Worm (Caenorhabditis elegans) whole organism, L1 larva: ENCODE results near the gene srd-42.

Experiments used
- C04F5.9 ChIP-seq: sonication (generic microtip); optimal IDR thresholded peaks from 2 replicates; lab custom pipeline; 2016; ENCODE audit warnings: missing genetic modification characterization, missing compliant biosample characterization
- C16A3.4 ChIP-seq: fragments of 150-350 bp; optimal IDR thresholded peaks from 2 replicates; lab custom pipeline; 2014; ENCODE audit warnings: missing biosample characterization, missing genetic modification characterization
- C34B4.2 ChIP-seq: sonication (generic microtip); optimal IDR thresholded peaks from 2 replicates; lab custom pipeline; 2017; ENCODE audit warnings: mild to moderate bottlenecking, missing genetic modification characterization, missing compliant biosample characterization
- aly-2 ChIP-seq: fragments of 150-350 bp; optimal IDR thresholded peaks from 2 replicates; lab custom pipeline; 2014; ENCODE audit warnings: missing biosample characterization, missing genetic modification characterization
- ama-1 ChIP-seq: fragments of 150-350 bp; optimal IDR thresholded peaks from 2 replicates; lab custom pipeline; 2014
- ceh-8 ChIP-seq: fragments of 200-800 bp; sonication (Bioruptor generic); optimal IDR thresholded peaks from 2 replicates; lab custom pipeline; 2018; ENCODE audit warnings: mild to moderate bottlenecking, missing genetic modification characterization, moderate library complexity, missing compliant biosample characterization
- ceh-90 ChIP-seq: sonication (generic microtip); optimal IDR thresholded peaks from 2 replicates; lab custom pipeline; 2016; ENCODE audit warnings: missing genetic modification characterization, missing compliant biosample characterization
- ces-1 ChIP-seq: fragments of 150-350 bp; optimal IDR thresholded peaks from 2 replicates; lab custom pipeline; 2014; ENCODE audit warnings: missing biosample characterization, missing genetic modification reagents, missing genetic modification characterization
- dpl-1 ChIP-seq, 3 experiments: fragments of 150-350 bp in 2 of 3; sonication (generic microtip) in 1 of 3; optimal IDR thresholded peaks; 2 replicates each; lab custom pipeline; 2014 to 2017; ENCODE audit warnings: missing biosample characterization in 3 of 3, missing genetic modification characterization in 3 of 3, missing genetic modification reagents in 3 of 3
- efl-1 ChIP-seq, 4 experiments: fragments of 150-350 bp; optimal IDR thresholded peaks in 3 of 4; peaks in 1 of 4; 1 replicate in 1 of 4; 2 replicates in 3 of 4; lab custom pipeline; 2014; ENCODE audit warnings: missing biosample characterization in 2 of 4, missing genetic modification characterization in 2 of 4, missing genetic modification reagents in 2 of 4
- efl-3 ChIP-seq: fragments of 200-800 bp; sonication (Bioruptor generic); optimal IDR thresholded peaks from 2 replicates; lab custom pipeline; 2018; ENCODE audit warnings: mild to moderate bottlenecking, missing genetic modification characterization, missing compliant biosample characterization
- egl-13 ChIP-seq: sonication (generic microtip); optimal IDR thresholded peaks from 2 replicates; lab custom pipeline; 2016; ENCODE audit warnings: missing genotype, missing genetic modification reagents, missing genetic modification characterization, missing compliant biosample characterization
- egl-27 ChIP-seq, 2 experiments: fragments of 150-350 bp in 1 of 2; sonication (generic microtip); optimal IDR thresholded peaks; 3 replicates each; lab custom pipeline; 2017 to 2018; ENCODE audit warnings: missing biosample characterization in 2 of 2, missing genetic modification characterization in 2 of 2, missing genetic modification reagents in 2 of 2
- elt-2 ChIP-seq: sonication (generic microtip); optimal IDR thresholded peaks from 2 replicates; lab custom pipeline; 2016; ENCODE audit warnings: missing genetic modification characterization, mild to moderate bottlenecking, inconsistent platforms, missing compliant biosample characterization, missing genetic modification reagents
- ets-5 ChIP-seq: fragments of 200-800 bp; sonication (Bioruptor generic); IDR thresholded peaks from 2 replicates; pipeline ENCODE4 v1.3.6; 2022; ENCODE audit warnings: missing genetic modification characterization, missing compliant biosample characterization
- fkh-10 ChIP-seq: sonication (generic microtip); optimal IDR thresholded peaks from 2 replicates; lab custom pipeline; 2017; ENCODE audit warnings: missing biosample characterization, missing genetic modification reagents, missing genetic modification characterization
- fkh-4 ChIP-seq: sonication (generic microtip); optimal IDR thresholded peaks from 2 replicates; lab custom pipeline; 2016; ENCODE audit warnings: missing compliant biosample characterization, missing genetic modification characterization, borderline replicate concordance
- fkh-8 ChIP-seq: sonication (generic microtip); optimal IDR thresholded peaks from 2 replicates; lab custom pipeline; 2016; ENCODE audit warnings: mild to moderate bottlenecking, missing genetic modification characterization, missing compliant biosample characterization
- fos-1 ChIP-seq: fragments of 150-350 bp; optimal IDR thresholded peaks from 2 replicates; lab custom pipeline; 2014; ENCODE audit warnings: missing biosample characterization, missing genetic modification characterization
- hpl-2 ChIP-seq: fragments of 150-350 bp; optimal IDR thresholded peaks from 2 replicates; lab custom pipeline; 2014; ENCODE audit warnings: missing biosample characterization, missing genetic modification reagents, missing genetic modification characterization
- isw-1 ChIP-seq: fragments of 200-800 bp; sonication (Bioruptor generic); IDR thresholded peaks from 2 replicates; pipeline ENCODE4 v1.3.6; 2022; ENCODE audit warnings: missing genetic modification characterization, missing compliant biosample characterization
- lin-15B ChIP-seq: fragments of 150-350 bp; sonication (generic microtip); optimal IDR thresholded peaks from 3 replicates; lab custom pipeline; 2014; ENCODE audit warnings: missing biosample characterization, missing genetic modification characterization
- lin-39 ChIP-seq: fragments of 150-350 bp; optimal IDR thresholded peaks from 2 replicates; lab custom pipeline; 2014; ENCODE audit warnings: missing biosample characterization, missing genetic modification reagents, missing genetic modification characterization
- mab-9 ChIP-seq: fragments of 200-800 bp; sonication (Bioruptor generic); IDR thresholded peaks from 2 replicates; pipeline ENCODE4 v1.3.6; 2022; ENCODE audit warnings: missing genetic modification reagents, missing genetic modification characterization, missing compliant biosample characterization
- mdl-1 ChIP-seq, 2 experiments: fragments of 150-350 bp; optimal IDR thresholded peaks; 2 replicates each; lab custom pipeline; 2014 to 2017; ENCODE audit warnings: missing biosample characterization in 2 of 2, missing genetic modification characterization in 2 of 2, inconsistent platforms in 1 of 2
- mef-2 ChIP-seq: fragments of 150-350 bp; optimal IDR thresholded peaks from 2 replicates; lab custom pipeline; 2014; ENCODE audit warnings: missing biosample characterization, missing genetic modification characterization
- mep-1 ChIP-seq: fragments of 150-350 bp; optimal IDR thresholded peaks from 2 replicates; lab custom pipeline; 2014; ENCODE audit warnings: missing biosample characterization, missing genetic modification characterization
- nhr-11 ChIP-seq: fragments of 150-350 bp; optimal IDR thresholded peaks from 2 replicates; lab custom pipeline; 2014; ENCODE audit warnings: missing biosample characterization, missing genetic modification characterization
- nhr-12 ChIP-seq: sonication (generic microtip); optimal IDR thresholded peaks from 2 replicates; lab custom pipeline; 2017; ENCODE audit warnings: missing biosample characterization, missing genetic modification characterization
- nhr-19 ChIP-seq: fragments of 200-800 bp; sonication (Bioruptor generic); conservative IDR thresholded peaks from 2 replicates; pipeline ENCODE4 v1.3.6; 2022; ENCODE audit warnings: missing genetic modification characterization, missing compliant biosample characterization
- nhr-20 ChIP-seq: sonication (generic microtip); optimal IDR thresholded peaks from 2 replicates; lab custom pipeline; 2016; ENCODE audit warnings: mild to moderate bottlenecking, missing genetic modification characterization, missing compliant biosample characterization
- nhr-237 ChIP-seq: fragments of 150-350 bp; optimal IDR thresholded peaks from 2 replicates; lab custom pipeline; 2014; ENCODE audit warnings: missing biosample characterization, missing genetic modification characterization
- nhr-28 ChIP-seq: fragments of 150-350 bp; optimal IDR thresholded peaks from 2 replicates; lab custom pipeline; 2014; ENCODE audit warnings: missing biosample characterization, missing genetic modification characterization
- nhr-47 ChIP-seq: sonication (generic microtip); optimal IDR thresholded peaks from 2 replicates; lab custom pipeline; 2016; ENCODE audit warnings: mild to moderate bottlenecking, missing genetic modification characterization, moderate library complexity, missing compliant biosample characterization
- nhr-76 ChIP-seq: sonication (generic microtip); optimal IDR thresholded peaks from 2 replicates; lab custom pipeline; 2017; ENCODE audit warnings: missing biosample characterization, missing genetic modification characterization
- nhr-77 ChIP-seq: fragments of 150-350 bp; optimal IDR thresholded peaks from 2 replicates; lab custom pipeline; 2014; ENCODE audit warnings: missing biosample characterization, missing genetic modification characterization
- nhr-84 ChIP-seq: sonication (generic microtip); optimal IDR thresholded peaks from 2 replicates; lab custom pipeline; 2017; ENCODE audit warnings: missing biosample characterization, missing genetic modification characterization
- nhr-85 ChIP-seq: sonication (generic microtip); peaks from one replicate; lab custom pipeline; 2016; ENCODE audit warnings: missing genetic modification characterization, inconsistent platforms, missing compliant biosample characterization
- nhr-90 ChIP-seq: sonication (generic microtip); optimal IDR thresholded peaks from 2 replicates; lab custom pipeline; 2016; ENCODE audit warnings: mild to moderate bottlenecking, missing genetic modification characterization, missing compliant biosample characterization; ENCODE audit not compliant: poor library complexity
- pqm-1 ChIP-seq: sonication (generic microtip); optimal IDR thresholded peaks from 3 replicates; lab custom pipeline; 2017; ENCODE audit warnings: missing biosample characterization, missing genetic modification characterization
- rnt-1 ChIP-seq: sonication (generic microtip); optimal IDR thresholded peaks from 2 replicates; lab custom pipeline; 2016; ENCODE audit warnings: mild to moderate bottlenecking, missing genetic modification characterization, moderate library complexity, missing compliant biosample characterization
- snpc-4 ChIP-seq: fragments of 150-350 bp; optimal IDR thresholded peaks from 2 replicates; lab custom pipeline; 2014; ENCODE audit warnings: missing biosample characterization, missing genetic modification characterization
- sox-4 ChIP-seq: sonication (generic microtip); optimal IDR thresholded peaks from 2 replicates; lab custom pipeline; 2016; ENCODE audit warnings: missing genetic modification characterization, missing compliant biosample characterization
- tbx-2 ChIP-seq: sonication (generic microtip); optimal IDR thresholded peaks from 2 replicates; lab custom pipeline; 2016; ENCODE audit warnings: missing genetic modification characterization, missing compliant biosample characterization
- tlp-1 ChIP-seq: fragments of 150-350 bp; optimal IDR thresholded peaks from 2 replicates; lab custom pipeline; 2014; ENCODE audit warnings: missing biosample characterization, missing genetic modification characterization
- unc-130 ChIP-seq: fragments of 150-350 bp; optimal IDR thresholded peaks from 2 replicates; lab custom pipeline; 2017; ENCODE audit warnings: missing biosample characterization, missing genetic modification characterization, inconsistent platforms
- unc-30 ChIP-seq: sonication (generic microtip); optimal IDR thresholded peaks from 2 replicates; lab custom pipeline; 2017; ENCODE audit warnings: missing biosample characterization, missing genetic modification characterization
- unc-62 ChIP-seq: fragments of 150-350 bp; optimal IDR thresholded peaks from 2 replicates; lab custom pipeline; 2014; ENCODE audit warnings: missing biosample characterization, missing genetic modification reagents, missing genetic modification characterization
- unc-98 ChIP-seq: fragments of 200-800 bp; sonication (Bioruptor generic); IDR thresholded peaks from 2 replicates; pipeline ENCODE4 v1.3.6; 2022; ENCODE audit warnings: missing genetic modification characterization, missing compliant biosample characterization

srd-42 gene

ce11 chrX:13349230-13350122, 46.2 kb upstream of the srd-42 start (continued):
- TF ChIP-seq elt-2 (tag; lab: Kevin White, UChicago) (peak; percentile 31), unc-130 (tag; lab: Kevin White, UChicago) (no peak), efl-1 (optimal IDR thresholded peaks at IDR 0.05; lab: Kevin White, UChicago) (no peak), efl-1 (GFP tag; optimal IDR thresholded peaks at IDR 0.05 in 1 of 2; lab: Kevin White, UChicago) (peak in 1 of 2 experiments; percentile 67), nhr-19 (GFP tag; lab: Robert Waterston, UW) (peak; percentile 59), aly-2 (tag; lab: Kevin White, UChicago) (peak; percentile 19), nhr-77 (tag; lab: Kevin White, UChicago) (no peak), nhr-85 (tag; lab: Kevin White, UChicago) (peak; percentile 23), C16A3.4 (tag; lab: Kevin White, UChicago) (peak; percentile 33), isw-1 (GFP tag; lab: Robert Waterston, UW) (no peak), egl-13 (tag; lab: Kevin White, UChicago) (no peak), nhr-47 (tag; lab: Kevin White, UChicago) (peak; percentile 66), ama-1 (lab: Kevin White, UChicago) (peak; percentile 85)

DNA sequence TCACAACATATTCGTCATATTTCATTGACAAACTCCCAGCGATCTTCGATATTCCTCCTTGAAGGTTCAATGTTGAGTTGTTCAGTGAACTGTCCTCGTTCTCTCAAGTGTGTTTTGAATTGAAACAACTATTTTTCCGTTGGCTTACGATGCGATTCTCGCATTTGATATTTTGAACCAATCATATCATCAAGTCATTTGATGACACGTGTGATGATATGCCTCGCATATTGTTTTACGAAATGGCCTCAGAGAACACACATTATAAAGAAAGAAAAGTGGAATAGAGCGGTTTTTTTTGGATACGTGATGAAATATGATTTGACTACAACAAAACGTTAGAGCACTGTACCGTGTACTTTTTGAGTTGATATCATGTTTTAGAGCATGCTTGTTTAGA, 45.2 kb upstream of the srd-42 start:
- TF ChIP-seq C16A3.4 (tag; lab: Kevin White, UChicago) (peak; percentile 64), lin-39 (tag; lab: Kevin White, UChicago) (no peak), hpl-2 (GFP tag; lab: Kevin White, UChicago) (no peak), mab-9 (GFP tag; lab: Robert Waterston, UW) (no peak), egl-27 (tag; optimal IDR thresholded peaks at IDR 0.05; lab: Kevin White, UChicago) (no peak), lin-15B (tag; lab: Kevin White, UChicago) (no peak), efl-3 (GFP tag; lab: Kevin White, UChicago) (no peak), unc-98 (GFP tag; lab: Robert Waterston, UW) (no peak), dpl-1 (GFP tag; optimal IDR thresholded peaks at IDR 0.05; lab: Kevin White, UChicago) (no peak), snpc-4 (tag; lab: Kevin White, UChicago) (no peak), nhr-85 (tag; lab: Kevin White, UChicago) (peak; percentile 91), sox-4 (tag; lab: Kevin White, UChicago) (no peak), ets-5 (GFP tag; lab: Robert Waterston, UW) (no peak), C04F5.9 (tag; lab: Kevin White, UChicago) (no peak), nhr-77 (tag; lab: Kevin White, UChicago) (no peak), fkh-4 (tag; lab: Kevin White, UChicago) (no peak), nhr-84 (tag; lab: Kevin White, UChicago) (no peak), nhr-76 (tag; lab: Kevin White, UChicago) (no peak), ceh-90 (tag; lab: Kevin White, UChicago) (no peak), tbx-2 (tag; lab: Kevin White, UChicago) (peak; percentile 82), fos-1 (tag; lab: Kevin White, UChicago) (no peak), nhr-28 (no peak), ceh-8 (GFP tag; lab: Kevin White, UChicago) (no peak), fkh-8 (tag; lab: Kevin White, UChicago) (no peak), mep-1 (no peak), elt-2 (tag; lab: Kevin White, UChicago) (peak; percentile 59), ama-1 (lab: Kevin White, UChicago) (no peak), pqm-1 (tag; lab: Kevin White, UChicago) (no peak), nhr-20 (peak; percentile 91), mef-2 (tag; lab: Kevin White, UChicago) (no peak), nhr-90 (tag; lab: Kevin White, UChicago) (peak; percentile 84), unc-30 (tag; lab: Kevin White, UChicago) (no peak), ces-1 (GFP tag; lab: Kevin White, UChicago) (no peak), nhr-237 (tag; lab: Kevin White, UChicago) (no peak), aly-2 (tag; lab: Kevin White, UChicago) (no peak), tlp-1 (no peak), mdl-1 (tag; optimal IDR thresholded peaks at IDR 0.05; lab: Kevin White, UChicago) (peak in 1 of 2 experiments; percentile 87), fkh-10 (GFP tag; lab: Kevin White, UChicago) (no peak), rnt-1 (tag; lab: Kevin White, UChicago) (peak; percentile 11), nhr-11 (no peak), C34B4.2 (tag; lab: Kevin White, UChicago) (no peak), nhr-19 (GFP tag; lab: Robert Waterston, UW) (peak; percentile 97), egl-13 (tag; lab: Kevin White, UChicago) (no peak), unc-62 (no peak), nhr-12 (tag; lab: Kevin White, UChicago) (no peak)
